Worm (Caenorhabditis elegans) whole organism, young adult: ENCODE data around the gene dhhc-6.

Experiments
- F55B11.4 ChIP-seq: sonication (generic microtip); optimal IDR thresholded peaks from 2 replicates; lab custom pipeline; 2016; ENCODE audit warnings: missing compliant biosample characterization, missing genetic modification characterization, borderline replicate concordance; ENCODE audit not compliant: insufficient read depth
- Y56A3A.18 ChIP-seq: fragments of 200-800 bp; sonication (Bioruptor generic); IDR thresholded peaks from 2 replicates; pipeline ENCODE4 v1.3.6; 2022; ENCODE audit warnings: missing genetic modification reagents, missing genetic modification characterization, missing compliant biosample characterization
- nhr-90 ChIP-seq: sonication (generic microtip); optimal IDR thresholded peaks from 2 replicates; lab custom pipeline; 2016; ENCODE audit warnings: missing genotype, mild to moderate bottlenecking, missing genetic modification characterization, missing compliant biosample characterization
- tbp1 ChIP-seq: fragments of 200-800 bp; sonication (Bioruptor generic); optimal IDR thresholded peaks from 2 replicates; lab custom pipeline; 2018; ENCODE audit warnings: mild to moderate bottlenecking, missing genetic modification characterization, missing compliant biosample characterization

DNA sequence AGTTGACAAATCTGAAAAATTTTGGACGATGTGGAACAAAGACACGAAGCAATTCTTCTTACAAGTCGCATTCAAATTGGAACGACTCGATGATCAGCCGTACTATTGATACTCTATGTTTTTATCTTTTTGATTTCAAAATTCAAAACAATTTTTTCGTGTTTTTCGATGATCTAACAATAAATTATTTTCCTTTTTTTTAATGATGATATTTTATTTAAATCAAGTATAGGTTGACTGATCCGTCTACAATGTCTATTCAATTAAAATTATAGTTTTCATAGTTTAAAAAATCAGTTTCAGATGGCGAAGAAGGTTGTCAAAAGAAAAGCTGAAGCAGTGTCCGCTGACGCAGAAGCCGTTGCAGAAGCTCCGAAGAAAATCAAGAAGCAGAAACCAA is 39.6 kb upstream of the dhhc-6 start, which contains the start of gene rbm-34:
- no peak for TF ChIP-seq tbp1
- TF ChIP-seq nhr-90 = no peak
- TF ChIP-seq F55B11.4 (tag; lab: Kevin White, UChicago) = no peak
- no peak for TF ChIP-seq Y56A3A.18
